Fruit fly (Drosophila melanogaster): Measurements from ENCODE around the gene CG11585.

- no peak for TF ChIP-seq CG17912 (GFP tag; optimal IDR thresholded peaks at IDR 0.05)
- no peak for TF ChIP-seq MBD-R2 (GFP tag; IDR thresholded peaks at IDR 0.05)
- no peak for TF ChIP-seq CG11247 (GFP tag; IDR thresholded peaks at IDR 0.05)
- TF ChIP-seq dan (GFP tag; IDR thresholded peaks at IDR 0.05), result no peak
Observed at dm6 chrX:14191918-14192317, 2.6 kb downstream of the CG11585 start, which contains the start of gene CG13403.
